Worm (Caenorhabditis elegans): ENCODE results near the gene lars-1.

ce11 chrIII:4153299-4153698, 33.3 kb downstream of the lars-1 start, which contains the start of gene glod-4:
- TF ChIP-seq ceh-9 (tag; optimal IDR thresholded peaks at IDR 0.05) (no peak), elt-3 (tag; optimal IDR thresholded peaks at IDR 0.05) (no peak)

Data from whole organism, L3 larva.